Fruit fly (Drosophila melanogaster): ENCODE measurements around the gene Gs1.

Gs1 gene

dm6 chr2L:131466-132270 is at the start of gene Gs1:
Gene Gs1, plus strand, starts transcription at chr2L:132077.
- TF ChIP-seq CG17801 (GFP tag; optimal IDR thresholded peaks at IDR 0.05; ENCODE audit: partially characterized antibody) = peak; percentile 49

- no peak for TF ChIP-seq CG17801 (GFP tag; optimal IDR thresholded peaks at IDR 0.05; ENCODE audit: partially characterized antibody)
Observed at dm6 chr2L:82080-82479, 49.8 kb upstream of the Gs1 start.

dm6 chr2L:85099-85498 is 46.8 kb upstream of the Gs1 start:
- TF ChIP-seq CG17801 (GFP tag; optimal IDR thresholded peaks at IDR 0.05; ENCODE audit: partially characterized antibody) = no peak

dm6 chr2L:85701-86100 is 46.2 kb upstream of the Gs1 start:
- TF ChIP-seq CG17801 (GFP tag; optimal IDR thresholded peaks at IDR 0.05; ENCODE audit: partially characterized antibody) = no peak

dm6 chr2L:87255-87723 is 44.6 kb upstream of the Gs1 start, which contains the start of gene net:
Gene net, minus strand, starts transcription at chr2L:87387.
- TF ChIP-seq CG17801 (GFP tag; optimal IDR thresholded peaks at IDR 0.05; ENCODE audit: partially characterized antibody) = peak; percentile 50

dm6 chr2L:88528-88927 is 43.3 kb upstream of the Gs1 start:
- TF ChIP-seq CG17801 (GFP tag; optimal IDR thresholded peaks at IDR 0.05; ENCODE audit: partially characterized antibody) = no peak

dm6 chr2L:89158-89557 is 42.7 kb upstream of the Gs1 start:
- TF ChIP-seq CG17801 (GFP tag; optimal IDR thresholded peaks at IDR 0.05; ENCODE audit: partially characterized antibody) = no peak

- no peak for TF ChIP-seq CG17801 (GFP tag; optimal IDR thresholded peaks at IDR 0.05; ENCODE audit: partially characterized antibody)
Observed at dm6 chr2L:90081-90480, 41.8 kb upstream of the Gs1 start.

- no peak for TF ChIP-seq CG17801 (GFP tag; optimal IDR thresholded peaks at IDR 0.05; ENCODE audit: partially characterized antibody)
Observed at dm6 chr2L:91333-91732, 40.5 kb upstream of the Gs1 start.

dm6 chr2L:91830-92229 is 40.0 kb upstream of the Gs1 start:
- no peak for TF ChIP-seq CG17801 (GFP tag; optimal IDR thresholded peaks at IDR 0.05; ENCODE audit: partially characterized antibody)

dm6 chr2L:92993-93392 is 38.9 kb upstream of the Gs1 start:
- TF ChIP-seq CG17801 (GFP tag; optimal IDR thresholded peaks at IDR 0.05; ENCODE audit: partially characterized antibody) = no peak

dm6 chr2L:94096-94495 is 37.8 kb upstream of the Gs1 start:
- no peak for TF ChIP-seq CG17801 (GFP tag; optimal IDR thresholded peaks at IDR 0.05; ENCODE audit: partially characterized antibody)

- no peak for TF ChIP-seq CG17801 (GFP tag; optimal IDR thresholded peaks at IDR 0.05; ENCODE audit: partially characterized antibody)
Observed at dm6 chr2L:94639-95059, 37.2 kb upstream of the Gs1 start, which contains the start of gene Zir. Gene Zir, plus strand, starts transcription at chr2L:94739.

- peak; percentile 68 for TF ChIP-seq CG17801 (GFP tag; optimal IDR thresholded peaks at IDR 0.05; ENCODE audit: partially characterized antibody)
Observed at dm6 chr2L:102161-102761, 29.6 kb upstream of the Gs1 start, which contains the start of gene Creld. Gene Creld, plus strand, starts transcription at chr2L:102380.

dm6 chr2L:106540-106939 is 25.3 kb upstream of the Gs1 start, which contains the start of the genes Nhe1 and Sam-S:
Gene Nhe1, minus strand, starts transcription at chr2L:106732.
Gene Sam-S, plus strand, starts transcription at chr2L:106903.
- TF ChIP-seq CG17801 (GFP tag; optimal IDR thresholded peaks at IDR 0.05; ENCODE audit: partially characterized antibody) = no peak

- TF ChIP-seq CG17801 (GFP tag; optimal IDR thresholded peaks at IDR 0.05; ENCODE audit: partially characterized antibody) = no peak
Observed at dm6 chr2L:107032-107431, 24.8 kb upstream of the Gs1 start.

Data from ovary, adult (tissue).